Fruit fly (Drosophila melanogaster) whole organism, adult: ENCODE results near the gene ovm.

Experiments
- CG7045 ChIP-seq: fragments of 200-800 bp; sonication (Bioruptor generic); optimal IDR thresholded peaks from 2 replicates; lab custom pipeline; 2017; ENCODE audit warnings: missing biosample characterization, mild to moderate bottlenecking, missing genetic modification characterization
- CG7101 ChIP-seq: fragments of 200-800 bp; sonication (Bioruptor generic); optimal IDR thresholded peaks from 2 replicates; lab custom pipeline; 2018; ENCODE audit warnings: missing biosample characterization, mild to moderate bottlenecking, missing genetic modification characterization, moderate library complexity
- Crg-1 ChIP-seq: fragments of 200-800 bp; sonication (Bioruptor generic); optimal IDR thresholded peaks from 2 replicates; lab custom pipeline; 2016; ENCODE audit warnings: missing biosample characterization, missing genetic modification characterization
- Hr96 ChIP-seq: fragments of 200-800 bp; sonication (Bioruptor generic); optimal IDR thresholded peaks from 2 replicates; lab custom pipeline; 2016; ENCODE audit warnings: missing biosample characterization, missing genetic modification characterization
- cic ChIP-seq: fragments of 200-800 bp; sonication (Bioruptor generic); optimal IDR thresholded peaks from 2 replicates; lab custom pipeline; 2017; ENCODE audit warnings: missing biosample characterization, mild to moderate bottlenecking, missing genetic modification characterization, moderate library complexity
- cnc ChIP-seq, 2 experiments: fragments of >200 bp; optimal IDR thresholded peaks; 2 replicates each; lab custom pipeline; 2017
- toe ChIP-seq: fragments of 200-800 bp; sonication (Bioruptor generic); optimal IDR thresholded peaks from 2 replicates; lab custom pipeline; 2016; ENCODE audit warnings: missing biosample characterization, missing genetic modification characterization

dm6 chr2L:155994-156393, 15.2 kb upstream of the ovm start, which contains the start of gene CG3436:
- TF ChIP-seq toe (GFP tag; lab: Kevin White, UChicago), result no peak
- TF ChIP-seq Hr96 (GFP tag; lab: Kevin White, UChicago), result no peak
- TF ChIP-seq CG7045, result no peak
- peak; percentile 11 for TF ChIP-seq CG7101
- TF ChIP-seq Crg-1 (GFP tag; lab: Kevin White, UChicago), result peak; percentile 43
- no peak for TF ChIP-seq cnc (optimal IDR thresholded peaks at IDR 0.05; lab: Kevin White, UChicago)
- TF ChIP-seq cic (GFP tag; lab: Kevin White, UChicago), result peak; percentile 10
